Worm (Caenorhabditis elegans) whole organism, young adult: Measurements from ENCODE around the gene ptr-19.
A peak's percentile ranks its signal among the peaks of the same experiment; 100 is the strongest.
"Not testable (repeated sequence)": the region's sequence is repeated elsewhere in the genome, so short reads cannot be mapped to it uniquely, and the experiment has no call there.

Source experiments
- B0336.3 ChIP-seq: fragments of 200-800 bp; sonication (Bioruptor generic); IDR thresholded peaks from 2 replicates; pipeline ENCODE4 v1.3.6; 2022; ENCODE audit warnings: missing genetic modification characterization, missing compliant biosample characterization
- C06A6.2 ChIP-seq: fragments of 200-800 bp; sonication (Bioruptor generic); conservative IDR thresholded peaks from 2 replicates; pipeline ENCODE4 v1.3.6; 2022; ENCODE audit warnings: missing genetic modification characterization, missing compliant biosample characterization
- F23B12.7 ChIP-seq: sonication (generic microtip); optimal IDR thresholded peaks from 2 replicates; lab custom pipeline; 2017; ENCODE audit warnings: missing genetic modification characterization, mild to moderate bottlenecking, missing compliant biosample characterization, antibody characterized with exemption, moderate library complexity; ENCODE audit not compliant: insufficient read depth
- F39B2.1 ChIP-seq: fragments of 200-800 bp; sonication (Bioruptor generic); IDR thresholded peaks from 2 replicates; pipeline ENCODE4 v1.3.6; 2022; ENCODE audit warnings: missing genetic modification reagents, missing genetic modification characterization, missing compliant biosample characterization
- F49E8.2 ChIP-seq: sonication (generic microtip); optimal IDR thresholded peaks from 3 replicates; lab custom pipeline; 2017; ENCODE audit warnings: missing genetic modification characterization, mild to moderate bottlenecking, missing compliant biosample characterization, antibody characterized with exemption, moderate library complexity; ENCODE audit not compliant: insufficient read depth
- K12H6.12 ChIP-seq: fragments of 200-800 bp; sonication (Bioruptor generic); optimal IDR thresholded peaks from 2 replicates; lab custom pipeline; 2018; ENCODE audit warnings: mild to moderate bottlenecking, missing genetic modification characterization, missing compliant biosample characterization
- T07F8.4 ChIP-seq: sonication (generic microtip); optimal IDR thresholded peaks from 2 replicates; lab custom pipeline; 2016; ENCODE audit warnings: mild to moderate bottlenecking, missing genetic modification characterization, moderate library complexity, missing compliant biosample characterization
- Y53F4B.3 ChIP-seq: fragments of 200-800 bp; sonication (Bioruptor generic); IDR thresholded peaks from 2 replicates; pipeline ENCODE4 v1.3.6; 2022; ENCODE audit warnings: missing genetic modification reagents, missing genetic modification characterization, missing compliant biosample characterization
- Y56A3A.18 ChIP-seq: fragments of 200-800 bp; sonication (Bioruptor generic); IDR thresholded peaks from 2 replicates; pipeline ENCODE4 v1.3.6; 2022; ENCODE audit warnings: missing genetic modification reagents, missing genetic modification characterization, missing compliant biosample characterization
- Y95B8A.8 ChIP-seq: fragments of 200-800 bp; sonication (Bioruptor generic); IDR thresholded peaks from 2 replicates; pipeline ENCODE4 v1.3.6; 2022; ENCODE audit warnings: missing genetic modification reagents, missing genetic modification characterization, missing compliant biosample characterization
- akir-1 ChIP-seq: fragments of 200-800 bp; sonication (Bioruptor generic); optimal IDR thresholded peaks from 2 replicates; lab custom pipeline; 2018; ENCODE audit warnings: mild to moderate bottlenecking, missing genetic modification characterization, moderate library complexity, missing compliant biosample characterization
- ama-1 ChIP-seq, 3 experiments: fragments of 150-350 bp in 1 of 3; sonication (generic microtip) in 2 of 3; optimal IDR thresholded peaks; 2 replicates each; lab custom pipeline; 2014 to 2018; ENCODE audit warnings: missing biosample characterization in 2 of 3, missing genetic modification characterization in 2 of 3, missing genetic modification reagents in 2 of 3
- attf-6 ChIP-seq: fragments of 200-800 bp; sonication (Bioruptor generic); IDR thresholded peaks from 2 replicates; pipeline ENCODE4 v1.3.6; 2022; ENCODE audit warnings: missing genetic modification reagents, missing genetic modification characterization, missing compliant biosample characterization
- bed-1 ChIP-seq: fragments of 200-800 bp; sonication (Bioruptor generic); IDR thresholded peaks from 2 replicates; pipeline ENCODE4 v1.3.6; 2022; ENCODE audit warnings: missing genetic modification reagents, missing genetic modification characterization, missing compliant biosample characterization
- cebp-1 ChIP-seq, 2 experiments: fragments of 200-800 bp in 1 of 2; sonication (Bioruptor generic) in 1 of 2; sonication (generic microtip) in 1 of 2; IDR thresholded peaks in 1 of 2; optimal IDR thresholded peaks in 1 of 2; 2 replicates each; pipeline versions ENCODE4 v1.3.6 to Lab custom; 2017 to 2022; ENCODE audit warnings: missing compliant biosample characterization in 2 of 2, missing genetic modification characterization in 2 of 2, mild to moderate bottlenecking in 1 of 2, missing genetic modification reagents in 1 of 2, moderate library complexity in 1 of 2
- ceh-100 ChIP-seq: fragments of 200-800 bp; sonication (Bioruptor generic); IDR thresholded peaks from 2 replicates; pipeline ENCODE4 v1.3.6; 2022; ENCODE audit warnings: missing genetic modification reagents, missing genetic modification characterization, missing compliant biosample characterization
- chd-7 ChIP-seq: sonication (generic microtip); optimal IDR thresholded peaks from 2 replicates; lab custom pipeline; 2016; ENCODE audit warnings: mild to moderate bottlenecking, missing genetic modification characterization, moderate library complexity, missing compliant biosample characterization
- dox-1 ChIP-seq: fragments of 200-800 bp; sonication (Bioruptor generic); IDR thresholded peaks from 2 replicates; pipeline ENCODE4 v1.3.6; 2022; ENCODE audit warnings: missing genetic modification reagents, missing genetic modification characterization, missing compliant biosample characterization
- egrh-3 ChIP-seq: fragments of 200-800 bp; sonication (Bioruptor generic); IDR thresholded peaks from 2 replicates; pipeline ENCODE4 v1.3.6; 2022; ENCODE audit warnings: missing genetic modification reagents, missing genetic modification characterization, missing compliant biosample characterization
- hmg-1.2 ChIP-seq: fragments of 200-800 bp; sonication (Bioruptor generic); IDR thresholded peaks from 2 replicates; pipeline ENCODE4 v1.3.6; 2022; ENCODE audit warnings: missing genetic modification reagents, missing genetic modification characterization, missing compliant biosample characterization
- hrde-1 ChIP-seq: sonication (generic microtip); optimal IDR thresholded peaks from 2 replicates; lab custom pipeline; 2016; ENCODE audit warnings: missing genetic modification characterization, mild to moderate bottlenecking, missing compliant biosample characterization, moderate library complexity, missing genotype, missing genetic modification reagents, borderline replicate concordance
- let-526 ChIP-seq: fragments of 200-800 bp; sonication (Bioruptor generic); IDR thresholded peaks from 2 replicates; pipeline ENCODE4 v1.3.6; 2022; ENCODE audit warnings: missing genetic modification reagents, missing genetic modification characterization, missing compliant biosample characterization
- lin-35 ChIP-seq, 3 experiments: fragments of 150-350 bp in 2 of 3; sonication (generic microtip) in 1 of 3; optimal IDR thresholded peaks; 2 replicates each; lab custom pipeline; 2014 to 2018; ENCODE audit warnings: missing biosample characterization in 3 of 3, missing genetic modification characterization in 3 of 3, missing genetic modification reagents in 3 of 3
- lin-54 ChIP-seq: fragments of 200-800 bp; sonication (Bioruptor generic); optimal IDR thresholded peaks from 2 replicates; lab custom pipeline; 2018; ENCODE audit warnings: mild to moderate bottlenecking, missing genetic modification characterization, missing compliant biosample characterization
- lir-1 ChIP-seq: fragments of 200-800 bp; sonication (Bioruptor generic); conservative IDR thresholded peaks from 2 replicates; pipeline ENCODE4 v1.3.6; 2022; ENCODE audit warnings: missing genetic modification reagents, missing genetic modification characterization, missing compliant biosample characterization
- lsl-1 ChIP-seq: fragments of 200-800 bp; sonication (Bioruptor generic); optimal IDR thresholded peaks from 2 replicates; lab custom pipeline; 2018; ENCODE audit warnings: mild to moderate bottlenecking, missing genetic modification characterization, moderate library complexity, missing compliant biosample characterization
- madf-3 ChIP-seq: fragments of 200-800 bp; sonication (Bioruptor generic); IDR thresholded peaks from 2 replicates; pipeline ENCODE4 v1.3.6; 2022; ENCODE audit warnings: missing genetic modification reagents, missing genetic modification characterization, missing compliant biosample characterization
- mcd-1 ChIP-seq: fragments of 200-800 bp; sonication (Bioruptor generic); IDR thresholded peaks from 2 replicates; pipeline ENCODE4 v1.3.6; 2022; ENCODE audit warnings: missing genetic modification reagents, missing genetic modification characterization, missing compliant biosample characterization
- mxl-1 ChIP-seq: sonication (generic microtip); optimal IDR thresholded peaks from 2 replicates; lab custom pipeline; 2016; ENCODE audit warnings: missing genetic modification characterization, missing compliant biosample characterization
- nfya-2 ChIP-seq: fragments of 200-800 bp; sonication (Bioruptor generic); IDR thresholded peaks from 2 replicates; pipeline ENCODE4 v1.3.6; 2022; ENCODE audit warnings: missing genetic modification reagents, missing genetic modification characterization, missing compliant biosample characterization
- nhr-179 ChIP-seq: sonication (generic microtip); optimal IDR thresholded peaks from 2 replicates; lab custom pipeline; 2016; ENCODE audit warnings: mild to moderate bottlenecking, missing genetic modification characterization, missing compliant biosample characterization
- nhr-80 ChIP-seq: sonication (generic microtip); optimal IDR thresholded peaks from 2 replicates; lab custom pipeline; 2016; ENCODE audit warnings: missing genetic modification characterization, missing compliant biosample characterization
- pbrm-1 ChIP-seq: fragments of 200-800 bp; sonication (Bioruptor generic); IDR thresholded peaks from 2 replicates; pipeline ENCODE4 v1.3.6; 2022; ENCODE audit warnings: missing genetic modification reagents, missing genetic modification characterization, missing compliant biosample characterization
- pha-4 ChIP-seq: fragments of 150-350 bp; sonication (generic microtip); optimal IDR thresholded peaks from 2 replicates; lab custom pipeline; 2014; ENCODE audit warnings: missing biosample characterization, missing genetic modification reagents, missing genetic modification characterization
- rec-8 ChIP-seq, 2 experiments: sonication (generic microtip); optimal IDR thresholded peaks; 2 replicates each; lab custom pipeline; 2016; ENCODE audit warnings: mild to moderate bottlenecking in 2 of 2, missing genetic modification characterization in 2 of 2, missing genetic modification reagents in 2 of 2, missing genotype in 2 of 2, missing biosample characterization in 1 of 2, missing compliant biosample characterization in 1 of 2, moderate library complexity in 1 of 2
- snpc-1.1 ChIP-seq: sonication (generic microtip); optimal IDR thresholded peaks from 2 replicates; lab custom pipeline; 2017; ENCODE audit warnings: missing genetic modification characterization, mild to moderate bottlenecking, missing compliant biosample characterization, antibody characterized with exemption, moderate library complexity, missing genotype, missing genetic modification reagents; ENCODE audit not compliant: insufficient read depth
- xnd-1 ChIP-seq: sonication (generic microtip); optimal IDR thresholded peaks from 2 replicates; lab custom pipeline; 2016; ENCODE audit warnings: missing genotype, missing genetic modification reagents, missing genetic modification characterization, missing compliant biosample characterization
- ztf-18 ChIP-seq: sonication (generic microtip); optimal IDR thresholded peaks from 2 replicates; lab custom pipeline; 2016; ENCODE audit warnings: missing genotype, mild to moderate bottlenecking, missing genetic modification characterization, missing compliant biosample characterization
- ztf-25 ChIP-seq: fragments of 200-800 bp; sonication (Bioruptor generic); IDR thresholded peaks from 2 replicates; pipeline ENCODE4 v1.3.6; 2022; ENCODE audit warnings: missing genetic modification reagents, missing genetic modification characterization, missing compliant biosample characterization

Gene ptr-19

DNA sequence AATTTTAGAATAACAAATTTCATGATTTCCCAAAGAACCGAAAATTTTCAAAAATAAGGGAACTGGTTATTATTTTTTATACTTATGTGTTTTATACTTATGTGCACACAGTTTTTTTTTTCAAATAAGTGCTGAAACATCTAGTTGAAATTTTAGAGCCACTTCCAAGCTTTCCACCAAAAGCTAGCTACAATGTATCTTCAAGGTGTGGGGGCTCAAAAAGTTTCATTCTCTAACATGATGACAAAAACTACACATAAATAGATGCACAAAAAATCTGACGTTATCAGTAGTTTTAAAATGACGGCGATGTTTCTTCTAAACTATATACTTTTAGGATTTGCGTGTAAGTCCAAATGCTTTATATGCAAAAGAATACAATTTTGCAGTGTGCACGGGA, 12.4 kb downstream of the ptr-19 start, which contains the start of gene clec-163:
Gene clec-163, plus strand, starts transcription at position 301 of the 400 bp plus-strand sequence.
- TF ChIP-seq Y53F4B.3 (GFP tag; lab: Robert Waterston, UW) = no peak
- TF ChIP-seq ztf-18 = no peak
- no peak for TF ChIP-seq C06A6.2 (GFP tag; lab: Robert Waterston, UW)
- TF ChIP-seq egrh-3 (GFP tag; lab: Robert Waterston, UW) = no peak

DNA sequence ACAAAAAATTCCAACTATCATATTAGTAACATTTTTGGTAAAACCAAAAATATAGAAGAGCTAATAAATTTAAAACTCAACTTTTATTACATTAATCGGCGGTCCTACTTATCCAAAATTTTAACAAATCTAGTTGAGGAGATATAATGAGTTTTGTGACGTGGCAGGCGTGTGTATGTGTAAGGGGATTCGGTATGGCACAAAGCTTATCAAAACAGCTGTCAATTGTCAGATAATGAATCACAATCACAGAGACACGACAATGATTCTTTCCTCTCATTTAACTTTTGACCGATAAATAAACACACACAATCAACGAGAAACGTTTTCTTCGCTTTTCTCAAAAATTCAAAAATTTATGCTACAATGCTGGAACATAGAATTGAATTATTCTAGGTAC, 20.4 kb downstream of the ptr-19 start, which contains the start of gene K11D9.3:
Gene K11D9.3, minus strand, starts transcription at position 181 of the 400 bp plus-strand sequence.
- TF ChIP-seq mcd-1 = no peak
- TF ChIP-seq pha-4 (tag; lab: Kevin White, UChicago) = no peak
- no peak for TF ChIP-seq ztf-18
- TF ChIP-seq ztf-25 = no peak
- TF ChIP-seq, all 124 proteins: peak for 0

DNA sequence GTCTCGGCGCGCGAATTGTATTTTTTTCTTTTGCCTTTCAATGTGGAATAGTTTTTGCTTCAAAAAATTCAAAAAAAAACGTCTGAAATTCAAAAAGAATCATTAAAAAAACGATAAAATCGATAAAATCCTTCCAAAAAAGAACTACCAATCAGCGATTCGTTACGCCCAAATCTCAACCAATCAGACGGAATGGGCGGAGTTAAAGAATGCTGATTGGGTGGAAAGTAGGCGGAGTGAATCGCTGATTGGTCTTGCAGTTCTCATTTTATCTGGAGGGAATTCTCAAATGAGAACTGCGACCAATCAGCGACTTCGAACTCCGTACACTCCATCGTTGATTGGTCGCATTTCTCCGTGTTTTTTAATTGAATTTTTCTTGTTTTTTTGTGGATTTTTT, 23.5 kb downstream of the ptr-19 start:
- no peak for TF ChIP-seq madf-3
- TF ChIP-seq F23B12.7 (tag; lab: Kevin White, UChicago) = no peak
- no peak for TF ChIP-seq pha-4 (tag; lab: Kevin White, UChicago)
- TF ChIP-seq T07F8.4 = no peak
- no peak for TF ChIP-seq pbrm-1 (GFP tag; lab: Robert Waterston, UW)
- no peak for TF ChIP-seq ama-1 (optimal IDR thresholded peaks at IDR 0.05; lab: Kevin White, UChicago)
- TF ChIP-seq ama-1 (GFP tag; optimal IDR thresholded peaks at IDR 0.05; lab: Kevin White, UChicago) = no peak
- TF ChIP-seq hrde-1 = no peak
- TF ChIP-seq mxl-1 (tag; lab: Kevin White, UChicago) = no peak
- TF ChIP-seq let-526 (GFP tag; lab: Robert Waterston, UW) = no peak
- no peak for TF ChIP-seq nfya-2 (GFP tag; lab: Robert Waterston, UW)
- TF ChIP-seq Y95B8A.8 (GFP tag; lab: Robert Waterston, UW) = no peak
- TF ChIP-seq F49E8.2 (tag; lab: Kevin White, UChicago) = no peak
- no peak for TF ChIP-seq K12H6.12
- no peak for TF ChIP-seq chd-7 (tag; lab: Kevin White, UChicago)

DNA sequence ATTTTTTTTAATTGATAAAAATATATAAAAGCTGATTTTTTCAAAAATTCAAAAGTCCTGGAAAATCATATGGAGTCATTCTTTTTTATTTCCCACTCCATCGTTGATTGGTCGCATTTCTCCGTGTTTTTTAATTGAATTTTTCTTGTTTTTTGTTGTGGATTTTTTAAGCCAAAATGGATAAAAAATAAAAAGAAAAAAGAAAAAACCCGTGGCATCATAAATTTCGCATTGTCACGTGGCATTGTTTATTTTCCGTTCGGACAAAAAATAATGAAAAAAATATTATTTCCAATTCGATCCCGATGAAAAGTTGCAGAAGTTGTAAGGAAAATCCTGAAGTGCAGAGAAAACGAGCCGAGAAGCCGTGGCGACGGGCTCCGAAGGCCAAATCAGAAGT, 24.0 kb downstream of the ptr-19 start, which contains the start of gene klp-7:
Gene klp-7, plus strand, starts transcription at position 301 of the 400 bp plus-strand sequence.
- not testable (repeated sequence) for TF ChIP-seq nhr-179 (tag; lab: Kevin White, UChicago); Y56A3A.18 (GFP tag; lab: Robert Waterston, UW); hmg-1.2 (GFP tag; lab: Robert Waterston, UW)

DNA sequence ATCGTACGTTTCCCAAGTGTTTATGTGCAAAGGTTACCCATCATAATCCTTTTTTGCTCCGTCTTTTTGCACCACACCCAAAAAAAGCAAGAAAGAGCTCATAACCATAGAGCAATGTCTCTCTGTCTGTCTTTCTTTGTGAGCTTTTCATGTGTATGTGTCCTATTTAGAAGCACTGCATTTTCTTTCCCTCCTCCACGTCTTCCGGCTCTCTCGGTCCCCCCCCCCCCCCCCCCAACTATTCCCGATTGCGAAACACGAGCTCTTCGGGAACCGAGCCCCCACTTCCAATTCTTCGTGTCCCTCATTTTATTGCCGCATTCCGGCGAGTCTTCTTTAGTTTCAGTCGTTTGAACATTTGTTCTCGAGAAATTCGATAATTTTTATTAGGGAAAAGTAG, 25.2 kb downstream of the ptr-19 start:
- no peak for TF ChIP-seq nhr-80
- TF ChIP-seq cebp-1 (GFP tag; IDR thresholded peaks at IDR 0.05; lab: Robert Waterston, UW) = peak; percentile 73; the same call in 1 of the 2 replicates
- peak; percentile 94 for TF ChIP-seq cebp-1 (tag; optimal IDR thresholded peaks at IDR 0.05; lab: Kevin White, UChicago)
- no peak for TF ChIP-seq dox-1 (GFP tag; lab: Robert Waterston, UW)

DNA sequence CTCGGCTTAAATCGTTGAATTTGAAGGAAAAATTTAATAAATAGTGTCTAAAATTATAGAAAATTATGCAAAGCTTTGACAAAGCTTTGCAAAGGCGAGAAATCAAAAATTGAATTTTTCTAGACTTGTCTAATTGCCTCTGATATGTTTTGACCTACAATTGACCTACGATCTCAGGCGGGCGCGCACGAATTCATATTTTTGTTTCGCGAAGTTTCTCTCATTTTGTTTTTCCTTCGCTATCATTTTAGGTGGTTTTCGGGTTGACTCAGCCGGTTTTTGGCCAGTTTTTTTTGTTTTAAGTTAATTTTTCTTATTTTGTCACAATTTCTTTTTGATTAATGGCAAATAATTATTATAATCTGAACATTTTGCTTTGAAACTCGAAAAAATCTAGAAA, 25.6 kb downstream of the ptr-19 start:
- TF ChIP-seq lsl-1 (GFP tag; lab: Kevin White, UChicago) (peak; percentile 75), lir-1 (GFP tag; lab: Robert Waterston, UW) (0 out of 2 replicates have a peak, but pooled peaks have one; percentile 17), rec-8 (tag; optimal IDR thresholded peaks at IDR 0.05; lab: Kevin White, UChicago) (no peak), B0336.3 (GFP tag; lab: Robert Waterston, UW) (no peak), ceh-100 (GFP tag; lab: Robert Waterston, UW) (peak; percentile 75), snpc-1.1 (peak; percentile 38), attf-6 (GFP tag; lab: Robert Waterston, UW) (0 out of 2 replicates have a peak, but pooled peaks have one; percentile 43), akir-1 (GFP tag; lab: Kevin White, UChicago) (no peak), lin-54 (GFP tag; lab: Kevin White, UChicago) (peak; percentile 73), bed-1 (GFP tag; lab: Robert Waterston, UW) (no peak), xnd-1 (tag; lab: Kevin White, UChicago) (peak; percentile 97), F39B2.1 (GFP tag; lab: Robert Waterston, UW) (no peak), lin-35 (GFP tag; optimal IDR thresholded peaks at IDR 0.05; lab: Kevin White, UChicago) (peak in 1 of 3 experiments; percentile 84)
